Worm (Caenorhabditis elegans) whole organism, early embryonic: Measurements from ENCODE around the gene K02A2.5.

Experiments
- F13C5.2 ChIP-seq: sonication (generic microtip); optimal IDR thresholded peaks from 2 replicates; lab custom pipeline; 2017; ENCODE audit warnings: mild to moderate bottlenecking, missing genetic modification characterization, inconsistent platforms, missing compliant biosample characterization
- ama-1 ChIP-seq: fragments of 150-350 bp; optimal IDR thresholded peaks from 2 replicates; lab custom pipeline; 2014
- ceh-13 ChIP-seq: fragments of 200-800 bp; sonication (Bioruptor generic); optimal IDR thresholded peaks from 2 replicates; lab custom pipeline; 2018; ENCODE audit warnings: mild to moderate bottlenecking, missing genetic modification characterization, missing compliant biosample characterization
- ceh-36 ChIP-seq: sonication (generic microtip); optimal IDR thresholded peaks from 2 replicates; lab custom pipeline; 2016; ENCODE audit warnings: missing genetic modification characterization, inconsistent platforms, missing compliant biosample characterization
- flt-1 ChIP-seq: fragments of 200-800 bp; sonication (Bioruptor generic); IDR thresholded peaks from 2 replicates; pipeline ENCODE4 v1.3.6; 2022; ENCODE audit warnings: missing genetic modification characterization, missing compliant biosample characterization
- hmbx-1 ChIP-seq: sonication (generic microtip); optimal IDR thresholded peaks from 2 replicates; lab custom pipeline; 2016; ENCODE audit warnings: mild to moderate bottlenecking, missing genetic modification characterization, missing compliant biosample characterization
- hmg-4 ChIP-seq: fragments of 200-800 bp; sonication (Bioruptor generic); optimal IDR thresholded peaks from 2 replicates; lab custom pipeline; 2018; ENCODE audit warnings: mild to moderate bottlenecking, missing genetic modification characterization, missing compliant biosample characterization
- hnd-1 ChIP-seq: sonication (generic microtip); optimal IDR thresholded peaks from 2 replicates; lab custom pipeline; 2016; ENCODE audit warnings: missing genetic modification characterization, missing compliant biosample characterization
- pes-1 ChIP-seq: fragments of 200-800 bp; sonication (Bioruptor generic); IDR thresholded peaks from 2 replicates; pipeline ENCODE4 v1.3.6; 2022; ENCODE audit warnings: missing genetic modification reagents, missing genetic modification characterization, missing compliant biosample characterization
- tbx-37 ChIP-seq: fragments of 200-800 bp; sonication (Bioruptor generic); conservative IDR thresholded peaks from 2 replicates; pipeline ENCODE4 v1.3.6; 2022; ENCODE audit warnings: missing genetic modification reagents, missing genetic modification characterization, missing compliant biosample characterization

DNA sequence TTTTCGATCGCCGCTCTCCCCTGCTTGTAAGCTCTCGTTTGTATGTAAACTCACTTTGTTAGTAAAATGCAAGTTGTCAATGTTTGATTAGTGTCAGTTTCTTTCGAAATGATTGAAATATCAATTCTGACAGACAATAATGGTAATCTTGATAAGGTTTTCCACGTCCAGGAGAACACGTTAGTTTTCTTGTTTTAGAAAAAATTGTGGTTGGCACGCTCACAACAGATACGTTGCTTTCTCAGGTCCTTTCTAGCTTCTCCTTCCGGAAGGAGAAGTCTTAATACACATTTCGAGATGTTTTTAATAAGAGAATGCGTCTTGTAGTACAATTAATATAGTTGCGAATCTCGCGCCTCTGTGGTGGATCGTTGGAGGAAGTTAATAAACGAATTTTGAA lies 43.1 kb downstream of the K02A2.5 start, which contains the start of gene F43E2.6:
- TF ChIP-seq hmbx-1 (tag; lab: Kevin White, UChicago): no peak
- TF ChIP-seq ceh-36 (tag; lab: Kevin White, UChicago): no peak
- no peak for TF ChIP-seq hmg-4
- TF ChIP-seq tbx-37 (GFP tag; lab: Robert Waterston, UW): no peak
- no peak for TF ChIP-seq ama-1 (lab: Kevin White, UChicago)
- no peak for TF ChIP-seq flt-1
- no peak for TF ChIP-seq pes-1 (GFP tag; lab: Robert Waterston, UW)
- no peak for TF ChIP-seq F13C5.2 (tag; lab: Kevin White, UChicago)
- TF ChIP-seq hnd-1 (tag; lab: Kevin White, UChicago): no peak
- no peak for TF ChIP-seq ceh-13 (GFP tag; lab: Kevin White, UChicago)
